Worm (Caenorhabditis elegans): ENCODE data around the gene clec-258.

- TF ChIP-seq syd-9 (tag; optimal IDR thresholded peaks at IDR 0.05) (no peak), ahr-1 (tag; optimal IDR thresholded peaks at IDR 0.05) (no peak), pqm-1 (tag; optimal IDR thresholded peaks at IDR 0.05) (no peak), rnt-1 (tag; optimal IDR thresholded peaks at IDR 0.05) (no peak), elt-2 (tag; optimal IDR thresholded peaks at IDR 0.05) (no peak), unc-86 (tag; optimal IDR thresholded peaks at IDR 0.05) (no peak), dve-1 (tag; optimal IDR thresholded peaks at IDR 0.05) (no peak), pha-4 (tag; optimal IDR thresholded peaks at IDR 0.05) (no peak), dmd-4 (tag; optimal IDR thresholded peaks at IDR 0.05; ENCODE audit: borderline replicate concordance) (no peak), C08G9.2 (tag; optimal IDR thresholded peaks at IDR 0.05) (no peak), ttx-3 (tag; optimal IDR thresholded peaks at IDR 0.05) (no peak), ceh-45 (GFP tag; IDR thresholded peaks at IDR 0.05) (no peak)
Measured at ce11 chrV:19741651-19742050, 46.6 kb upstream of the clec-258 start, which contains the start of gene W04E12.3.

All from whole organism, late embryonic.